Worm (Caenorhabditis elegans) whole organism, L4/young adult: ENCODE data around the gene nspc-3.

ENCODE experiments used
- dao-5 ChIP-seq: sonication (generic microtip); optimal IDR thresholded peaks from 2 replicates; lab custom pipeline; 2016; ENCODE audit warnings: missing genotype, missing genetic modification characterization, moderate library complexity, missing compliant biosample characterization
- him-1 ChIP-seq: sonication (generic microtip); optimal IDR thresholded peaks from 2 replicates; lab custom pipeline; 2016; ENCODE audit warnings: missing genotype, missing genetic modification reagents, missing genetic modification characterization, missing compliant biosample characterization

ce11 chrX:8521614-8522013 is 15.3 kb upstream of the nspc-3 start, which contains the start of gene C03G5.14:
- TF ChIP-seq him-1 (tag; lab: Kevin White, UChicago), result no peak
- no peak for TF ChIP-seq dao-5 (tag; lab: Kevin White, UChicago)
